Worm (Caenorhabditis elegans) whole organism, L4 larva: ENCODE data around the gene oac-3.

Source experiments
- D1046.2 ChIP-seq: fragments of 200-800 bp; sonication (Bioruptor generic); IDR thresholded peaks from 2 replicates; pipeline ENCODE4 v1.3.6; 2022; ENCODE audit warnings: missing genetic modification characterization, missing compliant biosample characterization
- F37D6.2 ChIP-seq: sonication (generic microtip); optimal IDR thresholded peaks from 2 replicates; lab custom pipeline; 2016; ENCODE audit warnings: mild to moderate bottlenecking, missing genetic modification characterization, missing compliant biosample characterization
- F49E8.2 ChIP-seq: sonication (generic microtip); optimal IDR thresholded peaks from 2 replicates; lab custom pipeline; 2016; ENCODE audit warnings: missing compliant biosample characterization, mild to moderate bottlenecking, missing genetic modification characterization, borderline replicate concordance
- T26A8.4 ChIP-seq: fragments of 200-800 bp; sonication (Bioruptor generic); IDR thresholded peaks from 2 replicates; pipeline ENCODE4 v1.3.6; 2022; ENCODE audit warnings: missing genetic modification characterization, missing compliant biosample characterization
- Y105C5A.15 ChIP-seq: fragments of 200-800 bp; sonication (Bioruptor generic); IDR thresholded peaks from 2 replicates; pipeline ENCODE4 v1.3.6; 2022; ENCODE audit warnings: missing genetic modification characterization, missing compliant biosample characterization
- Y48G9A.11 ChIP-seq: fragments of 200-800 bp; sonication (Bioruptor generic); IDR thresholded peaks from 2 replicates; pipeline ENCODE4 v1.3.6; 2022; ENCODE audit warnings: missing genetic modification reagents, missing genetic modification characterization, missing compliant biosample characterization
- Y5F2A.4 ChIP-seq: fragments of 200-800 bp; sonication (Bioruptor generic); optimal IDR thresholded peaks from 2 replicates; lab custom pipeline; 2018; ENCODE audit warnings: mild to moderate bottlenecking, missing genetic modification characterization, missing compliant biosample characterization
- ZK337.2 ChIP-seq: fragments of 200-800 bp; sonication (Bioruptor generic); IDR thresholded peaks from 2 replicates; pipeline ENCODE4 v1.3.6; 2022; ENCODE audit warnings: missing genetic modification reagents, missing genetic modification characterization, missing compliant biosample characterization
- aly-2 ChIP-seq: sonication (generic microtip); optimal IDR thresholded peaks from 2 replicates; lab custom pipeline; 2018; ENCODE audit warnings: missing biosample characterization, missing genetic modification characterization
- ama-1 ChIP-seq: fragments of 150-350 bp; optimal IDR thresholded peaks from 2 replicates; lab custom pipeline; 2014; ENCODE audit warnings: inconsistent platforms, mixed read lengths
- attf-4 ChIP-seq: sonication (generic microtip); optimal IDR thresholded peaks from 3 replicates; lab custom pipeline; 2017; ENCODE audit warnings: missing biosample characterization, missing genetic modification characterization
- ceh-28 ChIP-seq: fragments of 150-350 bp; optimal IDR thresholded peaks from 2 replicates; lab custom pipeline; 2014; ENCODE audit warnings: missing biosample characterization, missing genetic modification reagents, missing genetic modification characterization
- ceh-32 ChIP-seq: sonication (generic microtip); optimal IDR thresholded peaks from 2 replicates; lab custom pipeline; 2016; ENCODE audit warnings: mild to moderate bottlenecking, missing genetic modification characterization, missing compliant biosample characterization; ENCODE audit not compliant: poor library complexity
- ceh-44 ChIP-seq: fragments of 200-800 bp; sonication (Bioruptor generic); IDR thresholded peaks from 2 replicates; pipeline ENCODE4 v1.3.6; 2022; ENCODE audit warnings: missing genetic modification reagents, missing genetic modification characterization, missing compliant biosample characterization
- ceh-62 ChIP-seq: sonication (generic microtip); optimal IDR thresholded peaks from 2 replicates; lab custom pipeline; 2017; ENCODE audit warnings: missing biosample characterization, missing genetic modification characterization
- ces-1 ChIP-seq: fragments of 150-350 bp; sonication (generic microtip); optimal IDR thresholded peaks from 4 replicates; lab custom pipeline; 2014; ENCODE audit warnings: missing biosample characterization, missing genetic modification reagents, missing genetic modification characterization
- daf-12 ChIP-seq: fragments of 150-350 bp; optimal IDR thresholded peaks from 2 replicates; lab custom pipeline; 2014; ENCODE audit warnings: missing biosample characterization, missing genetic modification reagents, missing genetic modification characterization
- daf-8 ChIP-seq: fragments of 200-800 bp; sonication (Bioruptor generic); IDR thresholded peaks from 2 replicates; pipeline ENCODE4 v1.3.6; 2022; ENCODE audit warnings: missing genetic modification characterization, missing compliant biosample characterization
- dmd-6 ChIP-seq: fragments of 200-800 bp; sonication (Bioruptor generic); IDR thresholded peaks from 2 replicates; pipeline ENCODE4 v1.3.6; 2022; ENCODE audit warnings: missing genetic modification reagents, missing genetic modification characterization, missing compliant biosample characterization
- duxl-1 ChIP-seq: sonication (generic microtip); optimal IDR thresholded peaks from 2 replicates; lab custom pipeline; 2016; ENCODE audit warnings: mild to moderate bottlenecking, missing genetic modification characterization, moderate library complexity, missing compliant biosample characterization; ENCODE audit not compliant: poor library complexity
- dve-1 ChIP-seq: sonication (generic microtip); optimal IDR thresholded peaks from 2 replicates; lab custom pipeline; 2017; ENCODE audit warnings: antibody characterized with exemption, mild to moderate bottlenecking, missing genetic modification characterization, missing compliant biosample characterization; ENCODE audit not compliant: insufficient read depth
- egl-43 ChIP-seq: fragments of 200-800 bp; sonication (Bioruptor generic); IDR thresholded peaks from 2 replicates; pipeline ENCODE4 v1.3.6; 2022; ENCODE audit warnings: missing genetic modification reagents, missing genetic modification characterization, missing compliant biosample characterization
- fkh-10 ChIP-seq: fragments of 150-350 bp; optimal IDR thresholded peaks from 2 replicates; lab custom pipeline; 2014; ENCODE audit warnings: missing biosample characterization, missing genetic modification reagents, missing genetic modification characterization
- fos-1 ChIP-seq: fragments of 150-350 bp; optimal IDR thresholded peaks from 2 replicates; lab custom pipeline; 2014; ENCODE audit warnings: missing biosample characterization, missing genetic modification characterization
- gei-8 ChIP-seq: fragments of 200-800 bp; sonication (Bioruptor generic); optimal IDR thresholded peaks from 2 replicates; lab custom pipeline; 2018; ENCODE audit warnings: mild to moderate bottlenecking, missing genetic modification characterization, missing compliant biosample characterization
- hlh-11 ChIP-seq: fragments of 200-800 bp; sonication (Bioruptor generic); optimal IDR thresholded peaks from 2 replicates; lab custom pipeline; 2018; ENCODE audit warnings: mild to moderate bottlenecking, missing genetic modification characterization, missing compliant biosample characterization
- hlh-30 ChIP-seq: sonication (generic microtip); optimal IDR thresholded peaks from 2 replicates; lab custom pipeline; 2017; ENCODE audit warnings: antibody characterized with exemption, mild to moderate bottlenecking, missing genetic modification characterization, missing compliant biosample characterization; ENCODE audit not compliant: insufficient read depth
- lin-1 ChIP-seq: fragments of 200-800 bp; sonication (Bioruptor generic); IDR thresholded peaks from 2 replicates; pipeline ENCODE4 v1.3.6; 2022; ENCODE audit warnings: missing genetic modification reagents, missing genetic modification characterization, missing compliant biosample characterization
- lin-13 ChIP-seq: fragments of 150-350 bp; optimal IDR thresholded peaks from 2 replicates; lab custom pipeline; 2014; ENCODE audit warnings: missing biosample characterization, missing genetic modification reagents, missing genetic modification characterization
- lin-38 ChIP-seq: fragments of 200-800 bp; sonication (Bioruptor generic); IDR thresholded peaks from 2 replicates; pipeline ENCODE4 v1.3.6; 2022; ENCODE audit warnings: missing genetic modification reagents, missing genetic modification characterization, missing compliant biosample characterization
- lir-3 ChIP-seq: sonication (generic microtip); optimal IDR thresholded peaks from 2 replicates; lab custom pipeline; 2016; ENCODE audit warnings: mild to moderate bottlenecking, missing genetic modification characterization, missing compliant biosample characterization
- madf-9 ChIP-seq: fragments of 200-800 bp; sonication (Bioruptor generic); conservative IDR thresholded peaks from 2 replicates; pipeline ENCODE4 v1.3.6; 2022; ENCODE audit warnings: missing genetic modification reagents, missing genetic modification characterization, missing compliant biosample characterization
- mdl-1 ChIP-seq, 2 experiments: fragments of 150-350 bp in 1 of 2; sonication (generic microtip) in 1 of 2; optimal IDR thresholded peaks; 2 replicates each; lab custom pipeline; 2014 to 2017; ENCODE audit warnings: missing biosample characterization in 2 of 2, missing genetic modification characterization in 2 of 2
- mdt-29 ChIP-seq: fragments of 200-800 bp; sonication (Bioruptor generic); IDR thresholded peaks from 2 replicates; pipeline ENCODE4 v1.3.6; 2022; ENCODE audit warnings: missing genetic modification reagents, missing genetic modification characterization, missing compliant biosample characterization
- mes-2 ChIP-seq: sonication (generic microtip); optimal IDR thresholded peaks from 2 replicates; lab custom pipeline; 2016; ENCODE audit warnings: missing genotype, mild to moderate bottlenecking, missing genetic modification characterization, missing compliant biosample characterization; ENCODE audit not compliant: poor library complexity, severe bottlenecking
- mxl-2 ChIP-seq: fragments of 200-800 bp; sonication (Bioruptor generic); conservative IDR thresholded peaks from 2 replicates; pipeline ENCODE4 v1.3.6; 2022; ENCODE audit warnings: missing genetic modification reagents, missing genetic modification characterization, missing compliant biosample characterization
- mxl-3 ChIP-seq: fragments of 200-800 bp; sonication (Bioruptor generic); optimal IDR thresholded peaks from 2 replicates; lab custom pipeline; 2018; ENCODE audit warnings: mild to moderate bottlenecking, missing genetic modification characterization, missing compliant biosample characterization
- nhr-10 ChIP-seq: fragments of 150-350 bp; optimal IDR thresholded peaks from 2 replicates; lab custom pipeline; 2014; ENCODE audit warnings: missing biosample characterization, missing genetic modification characterization
- nhr-11 ChIP-seq: fragments of 150-350 bp; optimal IDR thresholded peaks from 2 replicates; lab custom pipeline; 2014; ENCODE audit warnings: missing biosample characterization, missing genetic modification characterization
- nhr-111 ChIP-seq: fragments of 200-800 bp; sonication (Bioruptor generic); optimal IDR thresholded peaks from 2 replicates; lab custom pipeline; 2018; ENCODE audit warnings: mild to moderate bottlenecking, missing genetic modification characterization, missing compliant biosample characterization
- nhr-28 ChIP-seq: fragments of 150-350 bp; optimal IDR thresholded peaks from 2 replicates; lab custom pipeline; 2014; ENCODE audit warnings: missing biosample characterization, missing genetic modification characterization
- nhr-42 ChIP-seq: fragments of 200-800 bp; sonication (Bioruptor generic); IDR thresholded peaks from 2 replicates; pipeline ENCODE4 v1.3.6; 2022; ENCODE audit warnings: missing genetic modification characterization, missing compliant biosample characterization
- nhr-48 ChIP-seq: sonication (generic microtip); optimal IDR thresholded peaks from 2 replicates; lab custom pipeline; 2016; ENCODE audit warnings: mild to moderate bottlenecking, missing genetic modification characterization, missing compliant biosample characterization
- nhr-6 ChIP-seq: fragments of 150-350 bp; optimal IDR thresholded peaks from 2 replicates; lab custom pipeline; 2014; ENCODE audit warnings: missing biosample characterization, missing genetic modification characterization
- nhr-76 ChIP-seq: fragments of 150-350 bp; optimal IDR thresholded peaks from 2 replicates; lab custom pipeline; 2014; ENCODE audit warnings: missing biosample characterization, missing genetic modification characterization
- rbr-2 ChIP-seq: sonication (generic microtip); optimal IDR thresholded peaks from 2 replicates; lab custom pipeline; 2016; ENCODE audit warnings: missing genotype, missing genetic modification characterization, missing compliant biosample characterization
- skn-1 ChIP-seq: fragments of 150-350 bp; optimal IDR thresholded peaks from 2 replicates; lab custom pipeline; 2014; ENCODE audit warnings: missing biosample characterization, missing genetic modification characterization
- spr-1 ChIP-seq: sonication (generic microtip); optimal IDR thresholded peaks from 2 replicates; lab custom pipeline; 2016; ENCODE audit warnings: mild to moderate bottlenecking, missing genetic modification characterization, missing compliant biosample characterization
- tra-1 ChIP-seq: fragments of 200-800 bp; sonication (Bioruptor generic); IDR thresholded peaks from 2 replicates; pipeline ENCODE4 v1.3.6; 2022; ENCODE audit warnings: missing genetic modification reagents, missing genetic modification characterization, missing compliant biosample characterization
- zag-1 ChIP-seq: fragments of 150-350 bp; optimal IDR thresholded peaks from 2 replicates; lab custom pipeline; 2014; ENCODE audit warnings: missing biosample characterization, missing genetic modification characterization
- zip-11 ChIP-seq: fragments of 200-800 bp; sonication (Bioruptor generic); IDR thresholded peaks from 2 replicates; pipeline ENCODE4 v1.3.6; 2022; ENCODE audit warnings: missing genetic modification characterization, missing compliant biosample characterization

Gene oac-3

DNA sequence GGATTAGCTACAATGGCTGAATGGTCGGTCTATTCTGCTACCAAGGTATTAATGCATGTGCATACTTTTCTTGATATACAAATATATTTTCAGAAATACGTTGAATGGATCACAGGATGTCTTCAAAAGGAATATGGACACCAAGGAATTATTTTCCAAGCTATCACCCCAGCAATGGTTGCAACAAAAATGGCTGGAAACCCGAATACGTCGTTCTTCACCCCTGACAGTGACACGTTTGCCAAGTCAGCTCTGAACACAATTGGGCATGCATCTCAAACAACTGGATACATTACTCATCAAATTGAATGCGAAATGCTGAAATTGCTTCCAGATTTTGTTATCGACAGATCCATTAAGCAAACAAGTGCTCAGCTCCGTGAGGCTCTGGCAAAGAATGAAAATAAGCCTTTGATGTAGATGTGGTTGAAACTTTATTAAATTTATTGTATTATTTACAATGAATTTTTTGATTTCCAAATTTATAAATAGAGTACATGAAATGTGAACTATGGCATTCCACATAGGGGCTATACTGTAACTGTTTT lies 8.3 kb downstream of the oac-3 start:
- TF ChIP-seq nhr-28 (tag; lab: Kevin White, UChicago) (peak; percentile 48), madf-9 (GFP tag; lab: Robert Waterston, UW) (peak; percentile 34; the same call in 1 of the 2 replicates), spr-1 (tag; lab: Kevin White, UChicago) (no peak), Y105C5A.15 (no peak), lin-38 (GFP tag; lab: Robert Waterston, UW) (peak; percentile 59), dve-1 (tag; lab: Kevin White, UChicago) (peak; percentile 28), daf-12 (tag; lab: Kevin White, UChicago) (no peak), lin-13 (GFP tag; lab: Kevin White, UChicago) (no peak), T26A8.4 (peak; percentile 90), nhr-48 (no peak), ceh-62 (tag; lab: Kevin White, UChicago) (no peak), daf-8 (GFP tag; lab: Robert Waterston, UW) (no peak), fos-1 (tag; lab: Kevin White, UChicago) (no peak), dmd-6 (GFP tag; lab: Robert Waterston, UW) (peak; percentile 56), nhr-11 (tag; lab: Kevin White, UChicago) (peak; percentile 11), ZK337.2 (GFP tag; lab: Robert Waterston, UW) (no peak), rbr-2 (tag; lab: Kevin White, UChicago) (no peak), mdt-29 (GFP tag; lab: Robert Waterston, UW) (peak; percentile 69; the same call in 1 of the 2 replicates), tra-1 (GFP tag; lab: Robert Waterston, UW) (peak; percentile 9; the same call in 1 of the 2 replicates), duxl-1 (tag; lab: Kevin White, UChicago) (peak; percentile 65), nhr-10 (peak; percentile 51), ces-1 (GFP tag; lab: Kevin White, UChicago) (no peak), nhr-76 (tag; lab: Kevin White, UChicago) (no peak), mxl-3 (GFP tag; lab: Kevin White, UChicago) (peak; percentile 45), F37D6.2 (tag; lab: Kevin White, UChicago) (no peak), aly-2 (tag; lab: Kevin White, UChicago) (no peak), ceh-28 (tag; lab: Kevin White, UChicago) (no peak), D1046.2 (GFP tag; lab: Robert Waterston, UW) (peak; percentile 79; the same call in 1 of the 2 replicates), zag-1 (no peak), Y48G9A.11 (no peak; the same call in 1 of the 2 replicates), fkh-10 (GFP tag; lab: Kevin White, UChicago) (no peak), ceh-32 (no peak), ceh-44 (GFP tag; lab: Robert Waterston, UW) (no peak), lin-1 (peak; percentile 51; the same call in 1 of the 2 replicates), gei-8 (GFP tag; lab: Kevin White, UChicago) (no peak), Y5F2A.4 (GFP tag; lab: Kevin White, UChicago) (no peak), skn-1 (tag; lab: Kevin White, UChicago) (no peak), nhr-42 (GFP tag; lab: Robert Waterston, UW) (peak; percentile 27; the same call in 1 of the 2 replicates), mdl-1 (tag; optimal IDR thresholded peaks at IDR 0.05; lab: Kevin White, UChicago) (peak in 1 of 2 experiments; percentile 22), lir-3 (tag; lab: Kevin White, UChicago) (no peak), ama-1 (lab: Kevin White, UChicago) (no peak), hlh-11 (peak; percentile 70), attf-4 (tag; lab: Kevin White, UChicago) (no peak), nhr-111 (no peak), hlh-30 (tag; lab: Kevin White, UChicago) (peak; percentile 4), mes-2 (peak; percentile 52), egl-43 (GFP tag; lab: Robert Waterston, UW) (peak; percentile 73), F49E8.2 (tag; lab: Kevin White, UChicago) (no peak), nhr-6 (no peak), mxl-2 (GFP tag; lab: Robert Waterston, UW) (no peak), zip-11 (GFP tag; lab: Robert Waterston, UW) (no peak)
